Fruit fly (Drosophila melanogaster): ENCODE data around the gene CG8001.

The CG8001 gene

DNA sequence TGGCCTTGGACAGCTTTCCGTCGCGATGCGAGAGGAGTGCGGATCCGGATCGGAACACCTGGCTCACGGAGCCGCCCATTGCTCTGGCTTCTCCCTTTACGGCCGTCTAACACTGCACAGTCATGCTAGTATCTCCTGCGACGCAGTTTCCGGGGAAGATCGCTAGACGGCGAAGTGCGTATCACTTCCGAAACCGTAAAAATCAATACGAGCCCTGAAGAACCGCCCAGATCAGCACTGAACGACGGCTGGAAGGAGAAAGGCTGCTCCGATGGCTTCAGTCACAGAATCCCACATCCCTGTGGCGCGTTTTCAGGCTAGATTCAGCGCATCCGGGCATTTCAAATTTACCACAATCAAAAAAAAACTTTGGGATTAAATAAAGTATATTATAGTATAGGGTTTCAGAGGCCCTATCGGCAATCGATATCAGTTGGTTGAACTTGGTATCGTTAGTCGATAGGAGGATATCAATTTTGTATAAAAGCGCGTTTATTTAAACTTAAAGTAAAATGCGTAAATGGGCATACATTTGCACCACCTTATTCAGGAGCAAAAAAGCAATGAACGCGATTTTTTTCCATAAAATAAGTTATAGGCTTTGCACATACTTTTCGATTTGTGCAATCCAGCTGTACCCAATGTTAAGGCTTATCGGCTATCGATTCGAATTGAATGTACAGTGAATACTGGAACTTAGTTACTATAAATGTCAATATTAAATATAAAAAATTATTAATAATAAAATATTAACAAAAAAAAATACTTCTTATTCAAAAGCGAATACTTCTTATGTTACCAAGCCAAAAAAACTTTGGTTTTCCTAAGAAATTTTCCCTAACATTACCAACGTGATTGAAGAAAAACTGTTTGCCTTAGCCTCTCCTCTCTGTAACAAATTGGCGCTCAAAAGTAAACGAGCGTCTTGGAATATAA lies 19.0 kb downstream of the CG8001 start, which contains the start of the genes CG13933 and PolD2 (continued):
- TF ChIP-seq phol (tag; optimal IDR thresholded peaks at IDR 0.05) (peak; percentile 88), gfzf (GFP tag; optimal IDR thresholded peaks at IDR 0.05) (no peak), CG4282 (GFP tag; optimal IDR thresholded peaks at IDR 0.05) (peak; percentile 0), CG16863 (GFP tag; optimal IDR thresholded peaks at IDR 0.05) (peak; percentile 83), Scr (GFP tag; IDR thresholded peaks at IDR 0.05; ENCODE audit: partially characterized antibody) (peak; percentile 83), tgo (GFP tag; IDR thresholded peaks at IDR 0.05) (peak; percentile 97), CG30020 (tag; optimal IDR thresholded peaks at IDR 0.05) (peak; percentile 89), ttk (GFP tag; IDR thresholded peaks at IDR 0.05) (peak; percentile 97), lmd (GFP tag; IDR thresholded peaks at IDR 0.05) (peak; percentile 88), al (GFP tag; IDR thresholded peaks at IDR 0.05) (peak; percentile 94), Bgb (GFP tag; IDR thresholded peaks at IDR 0.05; ENCODE audit: partially characterized antibody) (peak; percentile 64; the same call in 1 of the 2 replicates), Bdp1 (GFP tag; optimal IDR thresholded peaks at IDR 0.05) (peak; percentile 63), CG6654 (GFP tag; optimal IDR thresholded peaks at IDR 0.05) (peak; percentile 65), ERR (GFP tag; optimal IDR thresholded peaks at IDR 0.05) (peak; percentile 81), wdn (GFP tag; IDR thresholded peaks at IDR 0.05) (peak; percentile 97), scrt (GFP tag; optimal IDR thresholded peaks at IDR 0.05) (no peak), CG10431 (GFP tag; optimal IDR thresholded peaks at IDR 0.05) (peak; percentile 93), fru (optimal IDR thresholded peaks at IDR 0.05) (no peak), sima (GFP tag; optimal IDR thresholded peaks at IDR 0.05) (peak; percentile 23), CHES-1-like (GFP tag; optimal IDR thresholded peaks at IDR 0.05) (peak; percentile 79), Jarid2 (GFP tag; optimal IDR thresholded peaks at IDR 0.05) (no peak), lab (GFP tag; optimal IDR thresholded peaks at IDR 0.05) (peak; percentile 92), Fer3 (tag; optimal IDR thresholded peaks at IDR 0.05) (peak; percentile 89), Hmr (GFP tag; optimal IDR thresholded peaks at IDR 0.05) (peak; percentile 96), Lim3 (GFP tag; IDR thresholded peaks at IDR 0.05) (peak; percentile 95), inv (GFP tag; IDR thresholded peaks at IDR 0.05; ENCODE audit: partially characterized antibody) (peak; percentile 64), toy (GFP tag; IDR thresholded peaks at IDR 0.05) (peak; percentile 82), CG11560 (tag; IDR thresholded peaks at IDR 0.05) (peak; percentile 83), CG13775 (GFP tag; optimal IDR thresholded peaks at IDR 0.05) (peak; percentile 96), Taf1 (GFP tag; IDR thresholded peaks at IDR 0.05) (peak; percentile 94), CG2678 (tag; optimal IDR thresholded peaks at IDR 0.05) (peak; percentile 92), dmrt11E (tag; optimal IDR thresholded peaks at IDR 0.05) (peak; percentile 99), CG33213 (GFP tag; optimal IDR thresholded peaks at IDR 0.05) (no peak), NC2α (GFP tag; optimal IDR thresholded peaks at IDR 0.05) (peak; percentile 44), ham (GFP tag; IDR thresholded peaks at IDR 0.05) (peak; percentile 89), insv (GFP tag; optimal IDR thresholded peaks at IDR 0.05) (peak in 1 of 2 experiments; percentile 67), psq (GFP tag; optimal IDR thresholded peaks at IDR 0.05) (peak; percentile 92), mirr (GFP tag; optimal IDR thresholded peaks at IDR 0.05) (no peak), lov (optimal IDR thresholded peaks at IDR 0.05) (no peak), lov (GFP tag; IDR thresholded peaks at IDR 0.05) (peak; percentile 98), Ets65A (GFP tag) (peak; percentile 97), CG10979 (tag; optimal IDR thresholded peaks at IDR 0.05) (peak; percentile 86), CG6854 (GFP tag; optimal IDR thresholded peaks at IDR 0.05) (peak; percentile 68), shn (GFP tag; optimal IDR thresholded peaks at IDR 0.05) (peak; percentile 23), pho (GFP tag; optimal IDR thresholded peaks at IDR 0.05) (peak; percentile 69), ap (GFP tag; IDR thresholded peaks at IDR 0.05) (peak; percentile 99), CG15073 (GFP tag; optimal IDR thresholded peaks at IDR 0.05) (peak; percentile 82), ind (GFP tag; optimal IDR thresholded peaks at IDR 0.05) (peak; percentile 88), CG42726 (GFP tag; IDR thresholded peaks at IDR 0.05; ENCODE audit: partially characterized antibody) (no peak)
